Worm (Caenorhabditis elegans) whole organism, L4 larva: ENCODE results near the gene acr-8.

Experiments
- F44E2.7 ChIP-seq: fragments of 200-800 bp; sonication (Bioruptor generic); IDR thresholded peaks from 2 replicates; pipeline ENCODE4 v2.1.2; 2022; ENCODE audit warnings: missing genetic modification characterization, missing compliant biosample characterization
- ceh-62 ChIP-seq: sonication (generic microtip); optimal IDR thresholded peaks from 2 replicates; lab custom pipeline; 2017; ENCODE audit warnings: missing biosample characterization, missing genetic modification characterization
- daf-16 ChIP-seq, 3 experiments: sonication (generic microtip); optimal IDR thresholded peaks; 2 replicates each; lab custom pipeline; 2016 to 2017; ENCODE audit warnings: missing genetic modification characterization in 3 of 3, missing genetic modification reagents in 3 of 3, mild to moderate bottlenecking in 2 of 3, missing compliant biosample characterization in 2 of 3, missing biosample characterization in 1 of 3, moderate library complexity in 1 of 3
- dmd-6 ChIP-seq: fragments of 200-800 bp; sonication (Bioruptor generic); IDR thresholded peaks from 2 replicates; pipeline ENCODE4 v1.3.6; 2022; ENCODE audit warnings: missing genetic modification reagents, missing genetic modification characterization, missing compliant biosample characterization
- dmd-8 ChIP-seq: fragments of 200-800 bp; sonication (Bioruptor generic); IDR thresholded peaks from 2 replicates; pipeline ENCODE4 v1.3.6; 2022; ENCODE audit warnings: missing genetic modification characterization, missing compliant biosample characterization
- dmd-9 ChIP-seq: fragments of 200-800 bp; sonication (Bioruptor generic); IDR thresholded peaks from 2 replicates; pipeline ENCODE4 v1.3.6; 2022; ENCODE audit warnings: missing genetic modification reagents, missing genetic modification characterization, missing compliant biosample characterization
- dve-1 ChIP-seq: sonication (generic microtip); optimal IDR thresholded peaks from 2 replicates; lab custom pipeline; 2017; ENCODE audit warnings: antibody characterized with exemption, mild to moderate bottlenecking, missing genetic modification characterization, missing compliant biosample characterization; ENCODE audit not compliant: insufficient read depth
- hlh-11 ChIP-seq: fragments of 200-800 bp; sonication (Bioruptor generic); optimal IDR thresholded peaks from 2 replicates; lab custom pipeline; 2018; ENCODE audit warnings: mild to moderate bottlenecking, missing genetic modification characterization, missing compliant biosample characterization
- hlh-30 ChIP-seq: sonication (generic microtip); optimal IDR thresholded peaks from 2 replicates; lab custom pipeline; 2017; ENCODE audit warnings: antibody characterized with exemption, mild to moderate bottlenecking, missing genetic modification characterization, missing compliant biosample characterization; ENCODE audit not compliant: insufficient read depth
- hmg-1.1 ChIP-seq: fragments of 200-800 bp; sonication (Bioruptor generic); IDR thresholded peaks from 2 replicates; pipeline ENCODE4 v1.3.6; 2022; ENCODE audit warnings: missing genetic modification reagents, missing genetic modification characterization, missing compliant biosample characterization
- lsy-2 ChIP-seq, 2 experiments: fragments of 150-350 bp in 1 of 2; sonication (generic microtip) in 1 of 2; optimal IDR thresholded peaks; 2 replicates each; lab custom pipeline; 2014 to 2017; ENCODE audit warnings: missing biosample characterization in 2 of 2, missing genetic modification characterization in 2 of 2
- madf-5 ChIP-seq, 2 experiments: fragments of 200-800 bp; sonication (Bioruptor generic); IDR thresholded peaks; 2 replicates each; pipeline ENCODE4 v1.3.6; 2022; ENCODE audit warnings: missing compliant biosample characterization in 2 of 2, missing genetic modification characterization in 2 of 2
- mdl-1 ChIP-seq, 2 experiments: fragments of 150-350 bp in 1 of 2; sonication (generic microtip) in 1 of 2; optimal IDR thresholded peaks; 2 replicates each; lab custom pipeline; 2014 to 2017; ENCODE audit warnings: missing biosample characterization in 2 of 2, missing genetic modification characterization in 2 of 2
- mep-1 ChIP-seq: fragments of 150-350 bp; sonication (generic microtip); optimal IDR thresholded peaks from 3 replicates; lab custom pipeline; 2014; ENCODE audit warnings: missing biosample characterization, missing genetic modification characterization
- mes-2 ChIP-seq: sonication (generic microtip); optimal IDR thresholded peaks from 2 replicates; lab custom pipeline; 2016; ENCODE audit warnings: missing genotype, mild to moderate bottlenecking, missing genetic modification characterization, missing compliant biosample characterization; ENCODE audit not compliant: poor library complexity, severe bottlenecking
- mxl-3 ChIP-seq: fragments of 200-800 bp; sonication (Bioruptor generic); optimal IDR thresholded peaks from 2 replicates; lab custom pipeline; 2018; ENCODE audit warnings: mild to moderate bottlenecking, missing genetic modification characterization, missing compliant biosample characterization
- nhr-111 ChIP-seq: fragments of 200-800 bp; sonication (Bioruptor generic); optimal IDR thresholded peaks from 2 replicates; lab custom pipeline; 2018; ENCODE audit warnings: mild to moderate bottlenecking, missing genetic modification characterization, missing compliant biosample characterization
- nhr-237 ChIP-seq: sonication (generic microtip); optimal IDR thresholded peaks from 2 replicates; lab custom pipeline; 2017; ENCODE audit warnings: missing biosample characterization, missing genetic modification characterization
- nhr-25 ChIP-seq: sonication (generic microtip); optimal IDR thresholded peaks from 2 replicates; lab custom pipeline; 2017; ENCODE audit warnings: missing genetic modification characterization, mild to moderate bottlenecking, missing compliant biosample characterization, antibody characterized with exemption, moderate library complexity, borderline replicate concordance; ENCODE audit not compliant: insufficient read depth
- nhr-28 ChIP-seq: fragments of 150-350 bp; optimal IDR thresholded peaks from 2 replicates; lab custom pipeline; 2014; ENCODE audit warnings: missing biosample characterization, missing genetic modification characterization
- nhr-41 ChIP-seq: fragments of 200-800 bp; sonication (Bioruptor generic); IDR thresholded peaks from 2 replicates; pipeline ENCODE4 v1.3.6; 2022; ENCODE audit warnings: missing genetic modification reagents, missing genetic modification characterization, missing compliant biosample characterization
- nhr-42 ChIP-seq: fragments of 200-800 bp; sonication (Bioruptor generic); IDR thresholded peaks from 2 replicates; pipeline ENCODE4 v1.3.6; 2022; ENCODE audit warnings: missing genetic modification characterization, missing compliant biosample characterization
- pqm-1 ChIP-seq: sonication (generic microtip); optimal IDR thresholded peaks from 2 replicates; lab custom pipeline; 2017; ENCODE audit warnings: missing biosample characterization, missing genetic modification characterization
- rbr-2 ChIP-seq: sonication (generic microtip); optimal IDR thresholded peaks from 2 replicates; lab custom pipeline; 2016; ENCODE audit warnings: missing genotype, missing genetic modification characterization, missing compliant biosample characterization
- unc-39 ChIP-seq: sonication (generic microtip); optimal IDR thresholded peaks from 2 replicates; lab custom pipeline; 2017; ENCODE audit warnings: missing biosample characterization, missing genetic modification characterization
- unc-62 ChIP-seq, 3 experiments: fragments of 150-350 bp in 1 of 3; sonication (generic microtip); optimal IDR thresholded peaks in 2 of 3; peaks in 1 of 3; 1 replicate in 1 of 3; 2 replicates in 2 of 3; lab custom pipeline; 2014 to 2017; ENCODE audit warnings: missing biosample characterization in 3 of 3, missing genetic modification characterization in 3 of 3, missing genetic modification reagents in 3 of 3, missing genotype in 1 of 3
- vab-7 ChIP-seq: fragments of 200-800 bp; sonication (Bioruptor generic); IDR thresholded peaks from 2 replicates; pipeline ENCODE4 v1.3.6; 2022; ENCODE audit warnings: missing genetic modification reagents, missing genetic modification characterization, missing compliant biosample characterization
- zfp-2 ChIP-seq: sonication (generic microtip); optimal IDR thresholded peaks from 2 replicates; lab custom pipeline; 2016; ENCODE audit warnings: mild to moderate bottlenecking, missing genetic modification characterization, missing compliant biosample characterization
- zip-11 ChIP-seq: fragments of 200-800 bp; sonication (Bioruptor generic); IDR thresholded peaks from 2 replicates; pipeline ENCODE4 v1.3.6; 2022; ENCODE audit warnings: missing genetic modification characterization, missing compliant biosample characterization

acr-8 gene

ce11 chrX:10428109-10428508, 15.6 kb downstream of the acr-8 start:
- no peak for TF ChIP-seq hlh-30 (tag; lab: Kevin White, UChicago)
- no peak for TF ChIP-seq nhr-111 (GFP tag; lab: Kevin White, UChicago)
- TF ChIP-seq nhr-237 (tag; lab: Kevin White, UChicago) = no peak
- no peak for TF ChIP-seq nhr-41 (GFP tag; lab: Robert Waterston, UW)
- no peak for TF ChIP-seq dmd-8
- no peak for TF ChIP-seq zip-11 (GFP tag; lab: Robert Waterston, UW)
- no peak for TF ChIP-seq vab-7

ce11 chrX:10428557-10428956, 16.0 kb downstream of the acr-8 start, which contains the start of gene mig-15:
mig-15 (minus strand) TSS chrX:10428657.
- TF ChIP-seq daf-16 (GFP tag; optimal IDR thresholded peaks at IDR 0.05; lab: Kevin White, UChicago) (no peak), daf-16 (tag; optimal IDR thresholded peaks at IDR 0.05; lab: Kevin White, UChicago) (peak; percentile 24), zfp-2 (tag; lab: Kevin White, UChicago) (no peak), nhr-25 (tag; lab: Kevin White, UChicago) (no peak), F44E2.7 (GFP tag; lab: Robert Waterston, UW) (no peak), unc-39 (tag; lab: Kevin White, UChicago) (no peak)

ce11 chrX:10429203-10429602, 16.7 kb downstream of the acr-8 start:
- no peak for TF ChIP-seq mes-2
- TF ChIP-seq nhr-25 (tag; lab: Kevin White, UChicago) = peak; percentile 15
- TF ChIP-seq rbr-2 (tag; lab: Kevin White, UChicago) = no peak
- TF ChIP-seq hmg-1.1 (GFP tag; lab: Robert Waterston, UW) = 0 out of 2 replicates have a peak, but pooled peaks have one; percentile 6
- TF ChIP-seq unc-39 (tag; lab: Kevin White, UChicago) = no peak
- TF ChIP-seq pqm-1 (tag; lab: Kevin White, UChicago) = no peak

- peak in 1 of 2 experiments; percentile 15 for TF ChIP-seq lsy-2 (tag; optimal IDR thresholded peaks at IDR 0.05; lab: Kevin White, UChicago)
- TF ChIP-seq nhr-28 (tag; lab: Kevin White, UChicago) = peak; percentile 88
- TF ChIP-seq hlh-11 = peak; percentile 63
- TF ChIP-seq dve-1 = peak; percentile 7
- peak in 1 of 2 experiments; percentile 14 for TF ChIP-seq mdl-1 (tag; optimal IDR thresholded peaks at IDR 0.05; lab: Kevin White, UChicago)
- TF ChIP-seq mes-2 = peak; percentile 17
- peak; percentile 94 for TF ChIP-seq mxl-3 (GFP tag; lab: Kevin White, UChicago)
- no peak for TF ChIP-seq daf-16 (GFP tag; optimal IDR thresholded peaks at IDR 0.05; lab: Kevin White, UChicago)
- TF ChIP-seq daf-16 (tag; optimal IDR thresholded peaks at IDR 0.05; lab: Kevin White, UChicago) = peak; percentile 62
- no peak for TF ChIP-seq F44E2.7 (GFP tag; lab: Robert Waterston, UW)
- peak; percentile 27 for TF ChIP-seq mep-1 (tag; lab: Kevin White, UChicago)
- TF ChIP-seq madf-5 (GFP tag; IDR thresholded peaks at IDR 0.05; lab: Robert Waterston, UW) = no peak
- peak; percentile 62 for TF ChIP-seq pqm-1 (tag; lab: Kevin White, UChicago)
- no peak for TF ChIP-seq ceh-62 (tag; lab: Kevin White, UChicago)
- peak; percentile 15; the same call in 1 of the 2 replicates for TF ChIP-seq dmd-6 (GFP tag; lab: Robert Waterston, UW)
- no peak for TF ChIP-seq nhr-42 (GFP tag; lab: Robert Waterston, UW)
- peak in 1 of 2 experiments; percentile 99 for TF ChIP-seq unc-62 (GFP tag; optimal IDR thresholded peaks at IDR 0.05 in 1 of 2; lab: Kevin White, UChicago)
- no peak for TF ChIP-seq unc-62 (tag; optimal IDR thresholded peaks at IDR 0.05; lab: Kevin White, UChicago)
Observed at ce11 chrX:10430866-10431265, 18.3 kb downstream of the acr-8 start.

- TF ChIP-seq mes-2 (peak; percentile 8), dmd-9 (no peak)
Observed at ce11 chrX:10432786-10433185, 20.3 kb downstream of the acr-8 start.
